Worm (Caenorhabditis elegans) whole organism, L1 larva: ENCODE results near the gene Y48A6B.14.

Source experiments
- fkh-10 ChIP-seq: sonication (generic microtip); optimal IDR thresholded peaks from 2 replicates; lab custom pipeline; 2017; ENCODE audit warnings: missing biosample characterization, missing genetic modification reagents, missing genetic modification characterization
- mab-9 ChIP-seq: fragments of 200-800 bp; sonication (Bioruptor generic); IDR thresholded peaks from 2 replicates; pipeline ENCODE4 v1.3.6; 2022; ENCODE audit warnings: missing genetic modification reagents, missing genetic modification characterization, missing compliant biosample characterization
- mdl-1 ChIP-seq, 2 experiments: fragments of 150-350 bp; optimal IDR thresholded peaks; 2 replicates each; lab custom pipeline; 2014 to 2017; ENCODE audit warnings: missing biosample characterization in 2 of 2, missing genetic modification characterization in 2 of 2, inconsistent platforms in 1 of 2
- nhr-47 ChIP-seq: sonication (generic microtip); optimal IDR thresholded peaks from 2 replicates; lab custom pipeline; 2016; ENCODE audit warnings: mild to moderate bottlenecking, missing genetic modification characterization, moderate library complexity, missing compliant biosample characterization
- unc-86 ChIP-seq: sonication (generic microtip); optimal IDR thresholded peaks from 2 replicates; lab custom pipeline; 2016; ENCODE audit warnings: missing genetic modification characterization, missing compliant biosample characterization

DNA sequence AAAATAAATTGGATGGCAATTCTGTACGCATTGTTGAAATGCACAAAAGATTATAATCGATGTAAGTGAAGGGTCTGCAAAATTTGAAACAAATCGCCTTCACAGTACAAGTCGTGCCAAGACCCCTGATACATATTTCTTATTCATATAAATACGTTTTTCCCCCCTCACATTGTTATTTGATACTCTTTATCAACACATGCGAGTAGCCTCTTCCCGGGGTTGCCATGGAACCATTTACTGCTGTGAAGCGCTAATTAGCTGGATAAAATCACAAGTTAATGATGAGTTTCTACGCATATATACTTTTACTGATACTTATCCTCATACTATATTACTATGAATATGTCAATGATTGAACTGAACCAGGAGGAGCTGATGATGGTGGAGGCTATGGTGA lies at the start of gene Y48A6B.14:
- TF ChIP-seq fkh-10 (no peak), unc-86 (tag; lab: Kevin White, UChicago) (no peak), mab-9 (no peak), nhr-47 (tag; lab: Kevin White, UChicago) (no peak), mdl-1 (tag; optimal IDR thresholded peaks at IDR 0.05; lab: Kevin White, UChicago) (no peak)
